Worm (Caenorhabditis elegans): ENCODE measurements around the gene E04F6.15.

The E04F6.15 gene

ce11 chrII:7245576-7245975 lies 35.5 kb upstream of the E04F6.15 start, which contains the start of gene skpo-3:
Gene skpo-3, plus strand, starts transcription at chrII:7245876.
- TF ChIP-seq nhr-10 (tag; optimal IDR thresholded peaks at IDR 0.05) (no peak), mep-1 (tag; optimal IDR thresholded peaks at IDR 0.05) (no peak), aha-1 (tag) (no peak), lin-29 (GFP tag; IDR thresholded peaks at IDR 0.05) (no peak), dmd-8 (GFP tag; IDR thresholded peaks at IDR 0.05) (no peak), lin-39 (tag; optimal IDR thresholded peaks at IDR 0.05) (no peak), Y48G9A.11 (GFP tag; IDR thresholded peaks at IDR 0.05) (no peak), egl-43 (GFP tag; IDR thresholded peaks at IDR 0.05) (no peak), nhr-25 (tag; optimal IDR thresholded peaks at IDR 0.05; ENCODE audit: borderline replicate concordance, insufficient read depth) (no peak), nhr-48 (tag; optimal IDR thresholded peaks at IDR 0.05) (no peak), ceh-82 (tag; optimal IDR thresholded peaks at IDR 0.05) (no peak), mdt-29 (GFP tag; IDR thresholded peaks at IDR 0.05) (no peak), zfp-3 (GFP tag; conservative IDR thresholded peaks at IDR 0.05) (no peak), dmd-6 (GFP tag; IDR thresholded peaks at IDR 0.05) (no peak), egl-27 (tag; optimal IDR thresholded peaks at IDR 0.05) (no peak)

- TF ChIP-seq nhr-237 (tag; optimal IDR thresholded peaks at IDR 0.05) (no peak), Y105C5A.15 (GFP tag; IDR thresholded peaks at IDR 0.05) (no peak), nhr-111 (GFP tag; optimal IDR thresholded peaks at IDR 0.05) (no peak), nhr-6 (tag; optimal IDR thresholded peaks at IDR 0.05) (no peak), hlh-30 (tag; optimal IDR thresholded peaks at IDR 0.05; ENCODE audit: insufficient read depth) (no peak), T20F7.1 (GFP tag; optimal IDR thresholded peaks at IDR 0.05) (no peak), ctbp-1 (GFP tag; IDR thresholded peaks at IDR 0.05) (no peak), Y48G9A.11 (GFP tag; IDR thresholded peaks at IDR 0.05) (no peak), nhr-77 (tag; optimal IDR thresholded peaks at IDR 0.05) (no peak), ztf-7 (tag; optimal IDR thresholded peaks at IDR 0.05) (no peak), vab-7 (GFP tag; IDR thresholded peaks at IDR 0.05) (no peak), dpl-1 (GFP tag; optimal IDR thresholded peaks at IDR 0.05) (no peak), sdz-12 (GFP tag; optimal IDR thresholded peaks at IDR 0.05) (no peak)
Measured at ce11 chrII:7242754-7243153, 32.7 kb upstream of the E04F6.15 start.

- TF ChIP-seq nhr-6 (tag; optimal IDR thresholded peaks at IDR 0.05), result no peak
- no peak for TF ChIP-seq dmd-6 (GFP tag; IDR thresholded peaks at IDR 0.05)
- no peak for TF ChIP-seq ceh-28 (tag; optimal IDR thresholded peaks at IDR 0.05)
- TF ChIP-seq daf-12 (tag; optimal IDR thresholded peaks at IDR 0.05), result no peak
- TF ChIP-seq aha-1 (tag), result peak; percentile 94
- TF ChIP-seq unc-62 (GFP tag; optimal IDR thresholded peaks at IDR 0.05 in 1 of 2), result peak in 1 of 2 experiments; percentile 68
- no peak for TF ChIP-seq unc-62 (tag; optimal IDR thresholded peaks at IDR 0.05)
- no peak for TF ChIP-seq gei-8 (GFP tag; optimal IDR thresholded peaks at IDR 0.05)
Measured at ce11 chrII:7239705-7240104, 29.6 kb upstream of the E04F6.15 start.

ce11 chrII:7238791-7239190 lies 28.7 kb upstream of the E04F6.15 start:
- TF ChIP-seq dve-1 (tag; optimal IDR thresholded peaks at IDR 0.05; ENCODE audit: insufficient read depth) (no peak), unc-62 (GFP tag; optimal IDR thresholded peaks at IDR 0.05 in 1 of 2) (peak in 1 of 2 experiments; percentile 63), unc-62 (tag; optimal IDR thresholded peaks at IDR 0.05) (no peak)

ce11 chrII:7238248-7238647 lies 28.2 kb upstream of the E04F6.15 start, which contains the start of gene aqp-1:
Gene aqp-1, minus strand, starts transcription at chrII:7238349.
- TF ChIP-seq snpc-1.2 (GFP tag; IDR thresholded peaks at IDR 0.05), result no peak
- no peak for TF ChIP-seq nhr-76 (tag; optimal IDR thresholded peaks at IDR 0.05)
- TF ChIP-seq egl-27 (tag; optimal IDR thresholded peaks at IDR 0.05), result no peak
- no peak for TF ChIP-seq hlh-30 (tag; optimal IDR thresholded peaks at IDR 0.05; ENCODE audit: insufficient read depth)
- TF ChIP-seq pqm-1 (tag; optimal IDR thresholded peaks at IDR 0.05), result peak; percentile 47
- no peak for TF ChIP-seq ZK337.2 (GFP tag; IDR thresholded peaks at IDR 0.05)
- TF ChIP-seq ztf-11 (tag; optimal IDR thresholded peaks at IDR 0.05), result no peak
- TF ChIP-seq set-16 (GFP tag; IDR thresholded peaks at IDR 0.05), result no peak
- peak; percentile 80 for TF ChIP-seq nhr-48 (tag; optimal IDR thresholded peaks at IDR 0.05)
- no peak for TF ChIP-seq sdz-12 (GFP tag; optimal IDR thresholded peaks at IDR 0.05)
- TF ChIP-seq lin-38 (GFP tag; IDR thresholded peaks at IDR 0.05), result no peak
- no peak for TF ChIP-seq lin-1 (GFP tag; IDR thresholded peaks at IDR 0.05)
- TF ChIP-seq unc-130 (GFP tag; optimal IDR thresholded peaks at IDR 0.05), result no peak
- no peak for TF ChIP-seq ceh-82 (tag; optimal IDR thresholded peaks at IDR 0.05)
- no peak for TF ChIP-seq ces-1 (GFP tag; optimal IDR thresholded peaks at IDR 0.05)
- no peak for TF ChIP-seq unc-39 (tag; optimal IDR thresholded peaks at IDR 0.05)
- TF ChIP-seq zip-2 (tag; optimal IDR thresholded peaks at IDR 0.05), result no peak
- no peak for TF ChIP-seq daf-19 (GFP tag; conservative IDR thresholded peaks at IDR 0.05)
- no peak for TF ChIP-seq mdt-29 (GFP tag; IDR thresholded peaks at IDR 0.05)
- no peak for TF ChIP-seq T20F7.1 (GFP tag; optimal IDR thresholded peaks at IDR 0.05)
